Worm (Caenorhabditis elegans) whole organism, L1 larva: ENCODE data around the gene ZK1320.3.

Source experiments
- C04F5.9 ChIP-seq: sonication (generic microtip); optimal IDR thresholded peaks from 2 replicates; lab custom pipeline; 2016; ENCODE audit warnings: missing genetic modification characterization, missing compliant biosample characterization
- C16A3.4 ChIP-seq: fragments of 150-350 bp; optimal IDR thresholded peaks from 2 replicates; lab custom pipeline; 2014; ENCODE audit warnings: missing biosample characterization, missing genetic modification characterization
- aha-1 ChIP-seq: fragments of 150-350 bp; optimal IDR thresholded peaks from 2 replicates; lab custom pipeline; 2014; ENCODE audit warnings: missing biosample characterization, missing genetic modification characterization
- alr-1 ChIP-seq: fragments of 200-800 bp; sonication (Bioruptor generic); optimal IDR thresholded peaks from 2 replicates; lab custom pipeline; 2018; ENCODE audit warnings: borderline replicate concordance, mild to moderate bottlenecking, missing genetic modification characterization, missing compliant biosample characterization
- ama-1 ChIP-seq: fragments of 150-350 bp; optimal IDR thresholded peaks from 2 replicates; lab custom pipeline; 2014
- blmp-1 ChIP-seq: fragments of 150-350 bp; optimal IDR thresholded peaks from 2 replicates; lab custom pipeline; 2014; ENCODE audit warnings: missing biosample characterization, missing genetic modification characterization
- ceh-82 ChIP-seq, 3 experiments: fragments of 150-350 bp in 1 of 3; sonication (generic microtip) in 2 of 3; optimal IDR thresholded peaks; 2 replicates each; lab custom pipeline; 2014 to 2017; ENCODE audit warnings: missing biosample characterization in 3 of 3, missing genetic modification characterization in 3 of 3
- ceh-90 ChIP-seq: sonication (generic microtip); optimal IDR thresholded peaks from 2 replicates; lab custom pipeline; 2016; ENCODE audit warnings: missing genetic modification characterization, missing compliant biosample characterization
- ces-1 ChIP-seq: fragments of 150-350 bp; optimal IDR thresholded peaks from 2 replicates; lab custom pipeline; 2014; ENCODE audit warnings: missing biosample characterization, missing genetic modification reagents, missing genetic modification characterization
- dpl-1 ChIP-seq, 3 experiments: fragments of 150-350 bp in 2 of 3; sonication (generic microtip) in 1 of 3; optimal IDR thresholded peaks; 2 replicates each; lab custom pipeline; 2014 to 2017; ENCODE audit warnings: missing biosample characterization in 3 of 3, missing genetic modification characterization in 3 of 3, missing genetic modification reagents in 3 of 3
- dsc-1 ChIP-seq: sonication (generic microtip); optimal IDR thresholded peaks from 2 replicates; lab custom pipeline; 2016; ENCODE audit warnings: mild to moderate bottlenecking, missing genetic modification characterization, missing compliant biosample characterization
- efl-1 ChIP-seq, 4 experiments: fragments of 150-350 bp; optimal IDR thresholded peaks in 3 of 4; peaks in 1 of 4; 1 replicate in 1 of 4; 2 replicates in 3 of 4; lab custom pipeline; 2014; ENCODE audit warnings: missing biosample characterization in 2 of 4, missing genetic modification characterization in 2 of 4, missing genetic modification reagents in 2 of 4
- fkh-10 ChIP-seq: sonication (generic microtip); optimal IDR thresholded peaks from 2 replicates; lab custom pipeline; 2017; ENCODE audit warnings: missing biosample characterization, missing genetic modification reagents, missing genetic modification characterization
- hlh-4 ChIP-seq: sonication (generic microtip); optimal IDR thresholded peaks from 2 replicates; lab custom pipeline; 2016; ENCODE audit warnings: mild to moderate bottlenecking, missing genetic modification characterization, missing compliant biosample characterization
- irx-1 ChIP-seq: sonication (generic microtip); optimal IDR thresholded peaks from 2 replicates; lab custom pipeline; 2016; ENCODE audit warnings: missing genetic modification characterization, missing compliant biosample characterization
- lin-13 ChIP-seq: fragments of 150-350 bp; optimal IDR thresholded peaks from 2 replicates; lab custom pipeline; 2014; ENCODE audit warnings: missing biosample characterization, missing genetic modification reagents, missing genetic modification characterization
- lin-14 ChIP-seq: fragments of 200-800 bp; sonication (Bioruptor generic); optimal IDR thresholded peaks from 2 replicates; lab custom pipeline; 2018; ENCODE audit warnings: mild to moderate bottlenecking, missing genetic modification characterization, moderate library complexity, missing compliant biosample characterization
- lin-15B ChIP-seq: fragments of 150-350 bp; sonication (generic microtip); optimal IDR thresholded peaks from 3 replicates; lab custom pipeline; 2014; ENCODE audit warnings: missing biosample characterization, missing genetic modification characterization
- lin-35 ChIP-seq, 2 experiments: fragments of 150-350 bp; optimal IDR thresholded peaks; 2 replicates each; lab custom pipeline; 2014; ENCODE audit warnings: missing biosample characterization in 2 of 2, missing genetic modification characterization in 2 of 2, missing genetic modification reagents in 2 of 2
- lsy-2 ChIP-seq, 2 experiments: fragments of 150-350 bp; optimal IDR thresholded peaks; 2 replicates each; lab custom pipeline; 2014; ENCODE audit warnings: missing biosample characterization in 2 of 2, missing genetic modification characterization in 2 of 2
- mef-2 ChIP-seq: fragments of 150-350 bp; optimal IDR thresholded peaks from 2 replicates; lab custom pipeline; 2014; ENCODE audit warnings: missing biosample characterization, missing genetic modification characterization
- mep-1 ChIP-seq: fragments of 150-350 bp; optimal IDR thresholded peaks from 2 replicates; lab custom pipeline; 2014; ENCODE audit warnings: missing biosample characterization, missing genetic modification characterization
- nhr-11 ChIP-seq: fragments of 150-350 bp; optimal IDR thresholded peaks from 2 replicates; lab custom pipeline; 2014; ENCODE audit warnings: missing biosample characterization, missing genetic modification characterization
- nhr-12 ChIP-seq: sonication (generic microtip); optimal IDR thresholded peaks from 2 replicates; lab custom pipeline; 2017; ENCODE audit warnings: missing biosample characterization, missing genetic modification characterization
- nhr-19 ChIP-seq: fragments of 200-800 bp; sonication (Bioruptor generic); conservative IDR thresholded peaks from 2 replicates; pipeline ENCODE4 v1.3.6; 2022; ENCODE audit warnings: missing genetic modification characterization, missing compliant biosample characterization
- nhr-20 ChIP-seq: sonication (generic microtip); optimal IDR thresholded peaks from 2 replicates; lab custom pipeline; 2016; ENCODE audit warnings: mild to moderate bottlenecking, missing genetic modification characterization, missing compliant biosample characterization
- nhr-237 ChIP-seq: fragments of 150-350 bp; optimal IDR thresholded peaks from 2 replicates; lab custom pipeline; 2014; ENCODE audit warnings: missing biosample characterization, missing genetic modification characterization
- nhr-71 ChIP-seq: sonication (generic microtip); optimal IDR thresholded peaks from 2 replicates; lab custom pipeline; 2016; ENCODE audit warnings: mild to moderate bottlenecking, missing genetic modification characterization, moderate library complexity, missing compliant biosample characterization
- nhr-77 ChIP-seq: fragments of 150-350 bp; optimal IDR thresholded peaks from 2 replicates; lab custom pipeline; 2014; ENCODE audit warnings: missing biosample characterization, missing genetic modification characterization
- rnt-1 ChIP-seq: sonication (generic microtip); optimal IDR thresholded peaks from 2 replicates; lab custom pipeline; 2016; ENCODE audit warnings: mild to moderate bottlenecking, missing genetic modification characterization, moderate library complexity, missing compliant biosample characterization
- skn-1 ChIP-seq: fragments of 150-350 bp; optimal IDR thresholded peaks from 2 replicates; lab custom pipeline; 2014; ENCODE audit warnings: missing biosample characterization, missing genetic modification characterization
- snu-23 ChIP-seq: sonication (generic microtip); optimal IDR thresholded peaks from 2 replicates; lab custom pipeline; 2016; ENCODE audit warnings: missing genetic modification characterization, missing compliant biosample characterization
- sptf-1 ChIP-seq: fragments of 150-350 bp; optimal IDR thresholded peaks from 2 replicates; lab custom pipeline; 2014; ENCODE audit warnings: missing biosample characterization, missing genetic modification characterization
- swsn-7 ChIP-seq: sonication (generic microtip); optimal IDR thresholded peaks from 2 replicates; lab custom pipeline; 2016; ENCODE audit warnings: missing genetic modification characterization, missing compliant biosample characterization
- unc-130 ChIP-seq: fragments of 150-350 bp; optimal IDR thresholded peaks from 2 replicates; lab custom pipeline; 2017; ENCODE audit warnings: missing biosample characterization, missing genetic modification characterization, inconsistent platforms
- unc-86 ChIP-seq: sonication (generic microtip); optimal IDR thresholded peaks from 2 replicates; lab custom pipeline; 2016; ENCODE audit warnings: missing genetic modification characterization, missing compliant biosample characterization
- xbp-1 ChIP-seq: sonication (generic microtip); optimal IDR thresholded peaks from 2 replicates; lab custom pipeline; 2016; ENCODE audit warnings: missing genetic modification characterization, missing compliant biosample characterization
- zag-1 ChIP-seq: fragments of 150-350 bp; optimal IDR thresholded peaks from 2 replicates; lab custom pipeline; 2014; ENCODE audit warnings: missing biosample characterization, missing genetic modification characterization
- ztf-4 ChIP-seq: fragments of 150-350 bp; optimal IDR thresholded peaks from 2 replicates; lab custom pipeline; 2014; ENCODE audit warnings: missing biosample characterization, missing genetic modification characterization

The ZK1320.3 gene

DNA sequence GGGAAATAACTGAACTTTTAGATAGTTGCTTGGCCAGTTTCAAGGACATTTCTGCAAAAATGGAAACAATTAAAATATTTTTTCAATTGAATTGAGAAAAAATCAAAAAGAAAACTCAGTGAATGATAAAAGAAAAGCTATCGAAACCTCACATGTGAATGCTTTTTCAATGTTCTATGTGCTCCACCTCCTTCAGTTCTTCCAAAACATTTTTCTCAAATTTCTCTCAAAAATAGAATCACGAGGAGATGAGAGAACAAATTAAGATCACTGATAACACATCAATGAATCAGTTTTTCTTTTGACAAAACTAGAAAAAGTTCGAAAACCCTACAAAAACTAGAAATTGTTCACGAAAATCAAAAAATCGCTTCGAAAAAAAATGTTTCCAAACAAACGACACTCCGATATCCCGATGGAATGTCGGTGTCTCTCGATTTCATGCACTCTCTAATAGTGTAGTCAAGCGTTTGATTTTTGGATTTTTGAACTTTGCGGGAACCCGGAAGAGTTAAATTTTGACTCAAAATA, 26.5 kb upstream of the ZK1320.3 start, which contains the start of gene ZK1320.9:
TSS of gene ZK1320.9 (minus strand) at position 51 of the 531 bp plus-strand sequence.
- peak; percentile 3 for TF ChIP-seq nhr-11
- peak; percentile 63 for TF ChIP-seq rnt-1
- TF ChIP-seq xbp-1 (tag; lab: Kevin White, UChicago): peak; percentile 24
- TF ChIP-seq nhr-71 (tag; lab: Kevin White, UChicago): peak; percentile 45
- no peak for TF ChIP-seq ztf-4 (tag; lab: Kevin White, UChicago)
- peak in 1 of 3 experiments; percentile 10 for TF ChIP-seq ceh-82 (tag; optimal IDR thresholded peaks at IDR 0.05; lab: Kevin White, UChicago)
- TF ChIP-seq mef-2 (tag; lab: Kevin White, UChicago): no peak
- TF ChIP-seq mep-1 (tag; lab: Kevin White, UChicago): peak; percentile 67
- no peak for TF ChIP-seq ama-1 (lab: Kevin White, UChicago)
- TF ChIP-seq blmp-1 (tag; lab: Kevin White, UChicago): peak; percentile 10
- TF ChIP-seq nhr-77: peak; percentile 62
- TF ChIP-seq nhr-19: peak; percentile 32; the same call in 1 of the 2 replicates
- TF ChIP-seq efl-1 (optimal IDR thresholded peaks at IDR 0.05; lab: Kevin White, UChicago): peak; percentile 39 to 50
- peak; percentile 58 to 74 for TF ChIP-seq efl-1 (GFP tag; optimal IDR thresholded peaks at IDR 0.05 in 1 of 2; lab: Kevin White, UChicago)
- TF ChIP-seq lin-14: peak; percentile 50
- TF ChIP-seq lin-35 (GFP tag; optimal IDR thresholded peaks at IDR 0.05; lab: Kevin White, UChicago): peak; percentile 40 to 48
- TF ChIP-seq unc-86: no peak
- TF ChIP-seq ceh-90 (tag; lab: Kevin White, UChicago): no peak
- peak; percentile 33 to 59 (median 48) for TF ChIP-seq dpl-1 (GFP tag; optimal IDR thresholded peaks at IDR 0.05; lab: Kevin White, UChicago)
- no peak for TF ChIP-seq lin-13 (GFP tag; lab: Kevin White, UChicago)
- peak; percentile 28 to 51 for TF ChIP-seq lsy-2 (tag; optimal IDR thresholded peaks at IDR 0.05; lab: Kevin White, UChicago)
- TF ChIP-seq skn-1: peak; percentile 30
- peak; percentile 24 for TF ChIP-seq swsn-7 (tag; lab: Kevin White, UChicago)
- peak; percentile 83 for TF ChIP-seq nhr-20 (tag; lab: Kevin White, UChicago)
- no peak for TF ChIP-seq sptf-1 (tag; lab: Kevin White, UChicago)
- peak; percentile 7 for TF ChIP-seq lin-15B (tag; lab: Kevin White, UChicago)
- TF ChIP-seq snu-23 (GFP tag; lab: Kevin White, UChicago): peak; percentile 44
- TF ChIP-seq nhr-237 (tag; lab: Kevin White, UChicago): peak; percentile 0

DNA sequence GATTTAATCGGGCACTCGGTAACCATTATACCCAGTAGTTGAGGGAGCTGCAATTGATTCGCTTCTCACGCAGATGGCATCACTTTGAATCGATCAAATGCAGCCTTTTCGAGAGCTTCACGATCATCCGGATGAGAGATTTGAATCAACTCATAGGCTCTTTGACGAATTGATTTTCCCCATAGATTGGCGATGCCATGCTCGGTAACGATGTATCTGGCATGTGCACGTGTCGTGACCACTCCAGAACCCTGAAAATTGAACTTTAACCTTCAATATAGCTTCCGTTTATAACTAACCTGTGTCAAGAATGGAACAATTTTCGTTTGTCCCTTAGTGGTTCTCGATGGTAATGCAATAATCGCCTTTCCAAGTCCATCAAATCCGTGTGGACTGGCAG, 24.0 kb upstream of the ZK1320.3 start:
- TF ChIP-seq lin-15B (tag; lab: Kevin White, UChicago) (no peak), C16A3.4 (tag; lab: Kevin White, UChicago) (no peak), blmp-1 (tag; lab: Kevin White, UChicago) (no peak), mep-1 (tag; lab: Kevin White, UChicago) (no peak), dsc-1 (tag; lab: Kevin White, UChicago) (no peak), C04F5.9 (tag; lab: Kevin White, UChicago) (no peak), ces-1 (no peak), aha-1 (no peak), irx-1 (tag; lab: Kevin White, UChicago) (no peak), hlh-4 (no peak), alr-1 (no peak)
- TF ChIP-seq, all 84 proteins: peak for 0

DNA sequence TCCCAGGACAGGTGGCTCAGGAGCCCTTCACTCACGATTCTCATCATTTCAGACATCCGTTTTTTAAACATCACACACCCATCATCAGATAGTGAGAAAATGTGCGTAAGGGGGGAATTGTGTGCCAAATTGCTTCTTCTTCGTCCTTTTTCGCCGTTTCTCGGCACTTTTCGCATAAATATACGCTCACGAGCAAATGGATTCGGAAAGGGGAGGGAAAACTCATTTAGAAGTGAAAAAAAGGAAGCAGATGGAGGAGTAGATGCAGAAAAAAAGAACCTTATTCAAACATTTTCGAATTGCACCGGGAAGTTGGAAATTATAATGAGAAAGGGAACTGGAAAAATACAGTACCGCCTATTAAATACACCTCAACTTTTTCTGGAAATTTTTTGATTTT, 21.8 kb upstream of the ZK1320.3 start:
- TF ChIP-seq fkh-10 (GFP tag; lab: Kevin White, UChicago) (peak; percentile 76), unc-130 (tag; lab: Kevin White, UChicago) (no peak), lin-14 (peak; percentile 56)

DNA sequence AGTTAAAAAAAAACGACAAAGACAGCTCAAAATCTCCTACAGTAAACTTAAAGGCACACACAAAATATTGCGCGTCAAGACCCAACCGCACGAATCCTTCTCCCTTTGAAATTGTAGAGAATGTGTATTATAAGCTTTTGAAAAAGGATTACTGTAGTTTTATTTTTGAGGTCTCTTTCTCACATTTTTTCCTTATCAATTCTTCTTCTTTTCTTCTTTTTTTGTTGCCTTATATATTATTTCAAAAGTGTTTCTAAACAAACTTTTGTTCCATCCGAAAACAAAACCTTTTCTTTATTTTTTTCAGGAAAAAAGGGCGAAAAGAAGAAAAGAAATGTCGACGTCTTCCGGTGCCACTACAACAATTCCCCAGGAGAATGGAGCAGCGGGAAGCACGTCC, 20.3 kb upstream of the ZK1320.3 start, which contains the start of gene ZK1320.13:
TSS of gene ZK1320.13 (plus strand) at position 301 of the 400 bp plus-strand sequence.
- TF ChIP-seq zag-1 (tag; lab: Kevin White, UChicago) (no peak), snu-23 (GFP tag; lab: Kevin White, UChicago) (no peak), ceh-90 (tag; lab: Kevin White, UChicago) (no peak), lin-14 (peak; percentile 28), nhr-12 (no peak), lin-35 (GFP tag; optimal IDR thresholded peaks at IDR 0.05; lab: Kevin White, UChicago) (no peak)
